Fruit fly (Drosophila melanogaster) whole organism, embryonic: ENCODE results near the gene CG34117.

Experiments used
- CTCF ChIP-seq: fragments of 200-800 bp; sonication (Bioruptor generic); optimal IDR thresholded peaks from 2 replicates; lab custom pipeline; 2017; ENCODE audit warnings: missing biosample characterization, mild to moderate bottlenecking, missing genetic modification characterization, moderate library complexity
- HHEX ChIP-seq: fragments of 200-800 bp; sonication (Bioruptor generic); optimal IDR thresholded peaks from 3 replicates; lab custom pipeline; 2017; ENCODE audit warnings: missing biosample characterization, mild to moderate bottlenecking, missing genetic modification characterization, missing genetic modification reagents
- Kr ChIP-seq: fragments of 200-800 bp; sonication (Bioruptor generic); optimal IDR thresholded peaks from 2 replicates; lab custom pipeline; 2017; ENCODE audit warnings: missing biosample characterization, mild to moderate bottlenecking, missing genetic modification characterization
- exex ChIP-seq: fragments of 200-800 bp; sonication (Bioruptor generic); optimal IDR thresholded peaks from 4 replicates; lab custom pipeline; 2018; ENCODE audit warnings: missing biosample characterization, mild to moderate bottlenecking, missing genetic modification characterization, moderate library complexity
- fu2 ChIP-seq: fragments of 200-800 bp; sonication (Bioruptor generic); optimal IDR thresholded peaks from 2 replicates; lab custom pipeline; 2016; ENCODE audit warnings: missing biosample characterization, missing genetic modification characterization
- tgo ChIP-seq: fragments of 200-800 bp; sonication (Bioruptor generic); IDR thresholded peaks from 3 replicates; pipeline ENCODE4 v1.3.6; 2022; ENCODE audit warnings: missing biosample characterization, missing genetic modification characterization

DNA sequence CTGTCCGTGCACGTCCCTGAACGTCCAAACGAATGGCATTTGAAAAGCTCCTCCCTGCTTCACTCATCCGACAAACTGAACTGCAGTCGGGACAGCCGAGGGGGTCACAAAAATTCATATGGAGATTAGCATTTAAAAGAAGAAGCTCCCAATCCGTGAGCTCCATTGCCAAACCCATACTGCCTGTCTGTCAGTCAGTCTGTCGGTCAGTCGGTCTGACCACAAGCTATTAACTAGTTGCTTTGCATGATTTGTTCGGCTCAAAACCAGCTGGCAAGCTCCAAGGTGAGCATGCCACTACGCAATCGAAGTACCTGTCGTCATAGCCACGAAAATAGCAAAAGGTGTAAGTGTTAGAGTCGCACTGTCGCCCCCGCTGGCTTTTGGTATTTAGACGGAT is 33.9 kb upstream of the CG34117 start:
- TF ChIP-seq tgo (GFP tag; lab: Robert Waterston, UW) (no peak), exex (no peak), HHEX (GFP tag; lab: Kevin White, UChicago) (no peak), Kr (GFP tag; lab: Kevin White, UChicago) (no peak), fu2 (GFP tag; lab: Kevin White, UChicago) (no peak), CTCF (GFP tag; lab: Kevin White, UChicago) (no peak)
